Fruit fly (Drosophila melanogaster) whole organism, larva: ENCODE measurements around the gene Mtp.
A peak's percentile ranks its signal among the peaks of the same experiment; 100 is the strongest.

ENCODE experiments used
- noc ChIP-seq: fragments of 200-800 bp; sonication (Bioruptor generic); optimal IDR thresholded peaks from 3 replicates; lab custom pipeline; 2019; ENCODE audit warnings: missing biosample characterization, mild to moderate bottlenecking, missing genetic modification characterization, moderate library complexity

Gene Mtp

DNA sequence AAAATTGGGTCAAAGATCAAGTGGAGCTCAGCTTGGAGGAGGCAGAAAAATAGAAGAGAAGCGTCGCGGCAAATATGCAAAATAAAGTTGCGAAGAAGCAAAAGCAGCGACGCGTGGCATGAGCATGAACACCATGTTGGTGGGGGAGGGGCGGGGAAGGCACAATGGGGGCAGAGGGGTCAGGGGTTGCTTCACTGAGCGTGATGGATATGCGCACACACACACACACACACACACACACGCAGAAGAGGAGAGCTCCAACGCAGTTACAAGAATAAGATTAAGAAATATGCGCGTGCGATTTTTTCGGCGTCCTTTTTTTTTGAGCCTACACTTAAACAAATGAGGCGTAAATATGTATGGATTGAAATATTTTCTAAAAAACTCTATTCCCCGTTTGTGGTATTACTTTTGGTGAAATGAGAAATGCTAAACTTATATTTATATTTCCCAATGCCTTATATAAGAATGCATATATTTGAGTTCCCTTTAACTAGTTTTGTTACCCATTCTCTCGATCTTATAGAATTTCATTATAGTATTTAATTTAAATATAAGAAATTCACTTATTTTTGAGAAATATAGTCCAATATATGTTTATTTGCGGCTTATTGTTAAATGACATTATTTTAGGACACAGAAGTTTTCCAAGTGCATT, 19.7 kb upstream of the Mtp start:
- TF ChIP-seq noc: no peak

DNA sequence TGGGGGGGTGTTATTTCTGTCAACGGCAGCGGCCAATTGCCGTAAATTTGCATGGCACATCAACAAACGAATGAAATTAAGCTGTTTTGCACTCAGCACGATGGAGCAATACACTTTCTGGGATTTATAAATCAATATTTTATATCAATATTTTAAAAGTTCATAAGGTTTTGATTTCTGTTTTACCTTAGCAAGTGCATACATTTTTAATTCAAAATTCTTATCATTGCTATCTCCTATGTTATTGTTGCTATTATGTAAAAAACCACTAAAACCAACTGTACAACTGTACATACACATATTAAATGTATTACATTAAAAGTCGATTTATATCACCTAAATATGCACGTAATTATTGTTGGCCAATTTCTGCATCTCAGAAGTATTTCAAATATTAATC, 18.1 kb upstream of the Mtp start:
- no peak for TF ChIP-seq noc

dm6 chr2L:20939632-20940031, 17.0 kb upstream of the Mtp start:
- no peak for TF ChIP-seq noc

DNA sequence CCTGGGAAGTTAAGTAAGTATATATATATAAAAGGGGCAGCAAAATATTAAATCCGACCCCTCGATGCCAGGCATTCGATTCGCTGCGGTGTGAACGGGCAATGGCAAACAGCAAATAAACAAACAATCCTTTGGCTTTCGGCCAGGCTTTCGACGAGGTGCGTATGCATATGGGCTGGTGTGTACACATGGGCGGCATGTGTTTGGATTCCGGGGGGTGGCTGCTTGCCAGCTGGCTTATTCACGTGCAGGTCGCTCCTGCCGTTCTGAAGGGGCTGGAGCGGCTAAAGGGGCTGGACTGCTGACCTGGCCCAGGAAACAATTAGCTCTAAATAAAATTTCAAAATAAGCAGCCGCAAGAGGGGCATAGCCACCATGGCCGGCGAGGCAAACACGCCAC, 14.7 kb upstream of the Mtp start:
- no peak for TF ChIP-seq noc

DNA sequence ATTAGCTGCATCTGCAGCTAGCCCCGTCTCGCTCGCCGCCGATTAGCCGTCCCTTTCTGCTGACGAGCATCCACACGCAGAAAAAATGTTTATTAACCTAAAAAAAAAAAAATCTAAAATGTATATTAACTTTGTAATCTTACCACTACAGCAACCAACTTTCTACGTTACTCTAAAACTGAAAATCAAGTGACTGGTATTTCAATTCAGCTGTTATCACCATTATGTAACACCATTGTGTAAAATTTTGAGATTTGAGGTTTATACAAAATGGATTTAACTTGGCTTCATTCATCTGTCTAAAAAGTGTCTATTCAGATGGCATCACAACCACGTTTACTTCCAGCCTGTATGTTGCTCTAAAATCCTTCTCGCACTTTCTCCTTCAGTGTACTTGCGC, 13.7 kb upstream of the Mtp start:
- TF ChIP-seq noc: no peak

DNA sequence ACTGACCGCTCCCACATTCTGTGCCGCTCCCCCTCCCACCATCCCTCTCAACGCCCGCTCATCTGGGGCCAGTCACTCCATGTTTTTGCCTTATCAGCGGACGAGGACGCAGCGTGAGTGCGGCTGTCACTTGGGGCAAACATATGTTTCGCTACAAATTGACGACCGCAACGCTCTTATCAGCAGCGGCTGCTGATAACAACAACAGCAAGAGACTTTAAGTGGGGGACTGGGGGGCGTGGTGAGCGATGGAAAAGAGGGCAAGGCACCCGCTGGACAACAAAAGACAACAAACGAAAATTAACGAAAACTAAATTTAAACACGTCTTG, 13.3 kb upstream of the Mtp start:
- peak; percentile 4 for TF ChIP-seq noc

dm6 chr2L:20935338-20936060, 12.8 kb upstream of the Mtp start:
- no peak for TF ChIP-seq noc

DNA sequence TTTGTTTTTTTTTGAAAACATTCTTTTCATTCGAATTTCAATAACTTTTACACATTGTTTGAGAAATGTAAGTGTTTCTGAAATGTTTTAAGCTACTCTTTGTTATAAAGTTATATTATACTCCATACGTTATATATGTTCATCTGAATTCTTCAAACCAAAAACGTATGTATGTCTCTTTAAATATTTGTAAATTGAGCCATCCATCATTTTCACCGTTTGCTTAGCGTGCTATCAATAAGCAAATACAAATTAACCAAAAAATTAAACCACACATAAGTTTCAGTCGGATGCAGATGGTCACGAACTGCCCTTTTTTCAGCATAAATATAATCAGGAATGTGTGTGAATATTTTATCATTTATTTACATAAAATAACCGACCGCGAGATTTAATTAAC, 12.0 kb upstream of the Mtp start:
- TF ChIP-seq noc: no peak

- no peak for TF ChIP-seq noc
Measured at dm6 chr2L:20934013-20934412, 11.3 kb upstream of the Mtp start, which contains the start of gene CG9270. CG9270 (minus strand) TSS chr2L:20934113.

- no peak for TF ChIP-seq noc
Measured at dm6 chr2L:20927653-20928052, 5.0 kb upstream of the Mtp start, which contains the start of gene Nthl1. Nthl1 (minus strand) TSS chr2L:20927860.

dm6 chr2L:20925975-20926374, 3.3 kb upstream of the Mtp start, which contains the start of gene RPA2:
RPA2 (minus strand) TSS chr2L:20926147.
- no peak for TF ChIP-seq noc

DNA sequence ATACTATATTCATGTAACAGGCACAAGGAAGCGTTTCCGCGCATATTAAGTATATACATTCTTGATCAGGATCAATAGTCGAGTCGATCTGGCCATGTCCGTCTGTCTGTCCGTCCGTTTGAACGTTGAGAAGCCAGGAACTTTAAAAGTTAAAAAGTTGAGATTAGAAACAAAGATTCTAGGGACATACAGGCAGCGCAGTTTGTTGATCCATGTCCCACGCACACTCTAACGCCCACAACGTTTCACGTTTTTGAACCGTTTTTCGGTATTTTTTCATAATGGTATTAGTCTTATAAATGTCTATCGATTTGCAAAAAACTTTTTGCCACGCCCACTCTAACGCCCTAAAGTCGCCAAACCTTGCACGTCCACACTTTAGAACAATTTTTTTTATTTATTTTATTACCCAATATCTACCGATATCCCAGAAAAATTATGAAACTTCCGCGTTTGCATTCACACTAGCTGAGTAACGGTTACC, 454 bp upstream of the Mtp start:
- TF ChIP-seq noc: no peak

- peak; percentile 0 for TF ChIP-seq noc
Measured at dm6 chr2L:20918733-20919132, 3.9 kb downstream of the Mtp start, which contains the start of the genes CG43739 and sky. CG43739 (minus strand) TSS chr2L:20918931. sky (minus strand) TSS chr2L:20918931.

- peak; percentile 85 for TF ChIP-seq noc
Measured at dm6 chr2L:20918056-20918674, 4.5 kb downstream of the Mtp start.

- peak; percentile 76 for TF ChIP-seq noc
Measured at dm6 chr2L:20917235-20918055, 5.2 kb downstream of the Mtp start.

dm6 chr2L:20916672-20917209, 5.9 kb downstream of the Mtp start:
- no peak for TF ChIP-seq noc
